Worm (Caenorhabditis elegans): ENCODE results near the gene kin-19.
A peak's percentile ranks its signal among the peaks of the same experiment; 100 is the strongest.

DNA sequence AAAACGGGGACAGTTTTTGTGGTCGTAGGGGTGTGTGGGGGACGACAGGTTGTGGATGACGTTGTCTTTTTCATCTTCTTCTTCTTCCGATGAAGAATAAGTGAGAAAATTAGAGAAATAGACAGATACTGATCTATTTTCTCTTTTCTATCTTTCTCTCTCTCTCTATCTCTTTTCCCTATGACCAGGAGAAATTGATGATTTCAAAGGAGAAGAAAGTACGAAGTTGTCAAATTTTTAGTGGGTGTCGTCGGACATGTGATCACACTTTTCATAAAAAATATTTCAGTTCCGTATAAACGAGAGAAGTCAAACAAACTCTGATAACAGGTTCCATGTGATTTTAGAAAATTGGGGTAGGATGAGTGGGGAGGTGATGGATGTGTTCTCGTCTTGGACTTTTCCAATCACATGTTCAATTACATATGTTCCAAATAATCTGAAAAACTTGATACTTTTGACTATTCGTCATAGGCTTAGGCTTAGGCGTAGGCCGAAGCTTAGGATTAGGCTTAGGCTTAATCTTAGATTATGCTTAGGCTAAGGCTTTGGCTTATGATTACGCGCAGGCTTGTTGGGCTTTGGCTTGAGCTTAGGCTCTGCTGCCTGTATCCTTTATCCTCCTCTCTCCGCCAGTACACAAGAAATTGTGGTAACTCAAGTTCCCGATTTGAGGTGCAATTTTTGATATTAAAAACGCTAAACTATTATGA lies 13.6 kb upstream of the kin-19 start:
- no peak for TF ChIP-seq jun-1 (tag; optimal IDR thresholded peaks at IDR 0.05)
- TF ChIP-seq nhr-67 (tag; optimal IDR thresholded peaks at IDR 0.05), result no peak
- no peak for TF ChIP-seq tbx-2 (tag; optimal IDR thresholded peaks at IDR 0.05)
- TF ChIP-seq egl-27 (tag; optimal IDR thresholded peaks at IDR 0.05), result no peak
- TF ChIP-seq lsy-12 (tag; optimal IDR thresholded peaks at IDR 0.05), result peak; percentile 34
- no peak for TF ChIP-seq nhr-12 (tag; optimal IDR thresholded peaks at IDR 0.05)

All from whole organism, L3 larva.